Fruit fly (Drosophila melanogaster): ENCODE data around the gene CtIP.

The CtIP gene

DNA sequence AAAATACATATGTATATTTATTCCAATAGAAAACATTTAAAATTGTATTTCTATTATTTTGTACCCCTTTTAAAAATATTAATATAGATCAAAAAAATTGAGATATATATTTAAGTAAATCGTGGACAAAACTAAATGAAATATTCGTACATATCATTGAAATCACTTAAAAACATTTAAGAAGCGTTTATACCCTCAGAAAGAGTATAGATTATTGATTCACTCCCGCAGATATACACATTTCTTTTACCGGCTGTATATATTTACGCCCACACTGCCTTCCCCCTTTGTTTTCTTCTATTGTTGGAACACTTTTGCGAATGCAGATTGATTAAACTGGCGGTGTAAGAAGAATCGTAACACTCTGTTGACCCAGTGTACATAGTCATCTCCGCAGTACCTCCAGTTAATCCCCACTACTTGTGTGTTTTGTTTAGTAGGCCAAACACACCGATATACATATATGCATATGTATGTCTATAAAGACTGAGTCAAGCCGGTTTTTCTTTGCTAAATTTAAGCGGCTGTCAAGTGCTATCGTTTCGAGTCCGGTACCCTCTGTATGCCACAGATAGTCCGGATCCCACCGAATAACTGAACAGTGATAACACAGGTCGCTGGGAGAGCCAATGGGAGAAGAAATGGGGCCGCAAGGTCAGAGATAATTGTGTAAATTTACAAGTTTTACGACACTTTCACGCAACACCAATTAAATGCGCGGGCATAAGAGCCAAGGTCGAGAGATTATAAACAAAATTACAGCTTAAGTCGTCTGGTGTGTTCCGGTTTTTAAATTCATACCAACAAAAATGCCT lies 35.7 kb downstream of the CtIP start (continued):
- TF ChIP-seq CG2129 (GFP tag; IDR thresholded peaks at IDR 0.05; ENCODE audit: partially characterized antibody) (no peak), CG11093 (GFP tag; IDR thresholded peaks at IDR 0.05) (no peak), seq (GFP tag; IDR thresholded peaks at IDR 0.05) (no peak), CG17802 (tag; optimal IDR thresholded peaks at IDR 0.05) (no peak), Dad (GFP tag; optimal IDR thresholded peaks at IDR 0.05) (peak; percentile 4), CG14710 (tag; optimal IDR thresholded peaks at IDR 0.05) (peak; percentile 16), gcm (GFP tag; optimal IDR thresholded peaks at IDR 0.05) (no peak), tgo (GFP tag; IDR thresholded peaks at IDR 0.05) (no peak), CG4282 (GFP tag; optimal IDR thresholded peaks at IDR 0.05) (no peak), fd96Cb (tag; optimal IDR thresholded peaks at IDR 0.05) (no peak), oc (tag; optimal IDR thresholded peaks at IDR 0.05) (peak; percentile 58), ATbp (GFP tag; optimal IDR thresholded peaks at IDR 0.05) (peak; percentile 90), CG4360 (GFP tag; IDR thresholded peaks at IDR 0.05) (peak; percentile 21; the same call in 1 of the 2 replicates), nerfin-1 (tag; optimal IDR thresholded peaks at IDR 0.05) (peak; percentile 49), HLH54F (GFP tag; optimal IDR thresholded peaks at IDR 0.05) (peak; percentile 34), MTF-1 (GFP tag; optimal IDR thresholded peaks at IDR 0.05; ENCODE audit: borderline replicate concordance) (peak; percentile 48), Doc2 (GFP tag; IDR thresholded peaks at IDR 0.05) (no peak), dmrt11E (tag; optimal IDR thresholded peaks at IDR 0.05) (peak; percentile 70), Xrp1 (GFP tag; IDR thresholded peaks at IDR 0.05) (peak; percentile 57), dpn (GFP tag; optimal IDR thresholded peaks at IDR 0.05) (peak; percentile 25 to 59), CG9876 (GFP tag; optimal IDR thresholded peaks at IDR 0.05) (peak; percentile 11), NC2α (GFP tag; optimal IDR thresholded peaks at IDR 0.05) (peak; percentile 60), CG10431 (GFP tag; optimal IDR thresholded peaks at IDR 0.05) (no peak), Dek (tag; optimal IDR thresholded peaks at IDR 0.05) (no peak), CG10462 (GFP tag; optimal IDR thresholded peaks at IDR 0.05) (peak; percentile 41), fru (optimal IDR thresholded peaks at IDR 0.05) (no peak), disco-r (GFP tag; optimal IDR thresholded peaks at IDR 0.05) (peak; percentile 61), CG31441 (GFP tag; IDR thresholded peaks at IDR 0.05) (peak; percentile 61; the same call in 1 of the 2 replicates), so (GFP tag; IDR thresholded peaks at IDR 0.05) (0 out of 3 replicates have a peak, but pooled peaks have one; percentile 38), maf-S (GFP tag; optimal IDR thresholded peaks at IDR 0.05) (peak; percentile 42), CG17829 (tag; optimal IDR thresholded peaks at IDR 0.05) (no peak), CG18764 (GFP tag; optimal IDR thresholded peaks at IDR 0.05) (peak; percentile 46), YL-1 (GFP tag; optimal IDR thresholded peaks at IDR 0.05) (no peak), nom (GFP tag; optimal IDR thresholded peaks at IDR 0.05) (no peak), Eip74EF (GFP tag; optimal IDR thresholded peaks at IDR 0.05) (peak in 1 of 2 experiments; percentile 13), B-H2 (GFP tag; optimal IDR thresholded peaks at IDR 0.05) (peak; percentile 35), schlank (tag; optimal IDR thresholded peaks at IDR 0.05) (peak; percentile 71), Lhr (GFP tag; optimal IDR thresholded peaks at IDR 0.05) (peak; percentile 43), CG3281 (GFP tag; optimal IDR thresholded peaks at IDR 0.05) (peak; percentile 6), ara (GFP tag; IDR thresholded peaks at IDR 0.05) (peak; percentile 31; the same call in 1 of the 2 replicates), CG2202 (tag; optimal IDR thresholded peaks at IDR 0.05) (peak; percentile 80), zfh2 (GFP tag; optimal IDR thresholded peaks at IDR 0.05) (no peak), CG1529 (GFP tag; optimal IDR thresholded peaks at IDR 0.05) (peak; percentile 73), MESR4 (GFP tag; optimal IDR thresholded peaks at IDR 0.05) (peak; percentile 12), Bteb2 (GFP tag; optimal IDR thresholded peaks at IDR 0.05) (peak; percentile 13), CG15696 (tag; optimal IDR thresholded peaks at IDR 0.05) (peak; percentile 71), hth (optimal IDR thresholded peaks at IDR 0.05) (no peak), CG32772 (GFP tag; IDR thresholded peaks at IDR 0.05) (no peak), CG3995 (GFP tag; optimal IDR thresholded peaks at IDR 0.05) (peak; percentile 6)
